Worm (Caenorhabditis elegans): ENCODE measurements around the gene ndub-3.

ce11 chrII:9009976-9010702 is 45.4 kb upstream of the ndub-3 start:
- no peak for TF ChIP-seq nhr-237 (tag; optimal IDR thresholded peaks at IDR 0.05)
- TF ChIP-seq nhr-28 (tag; optimal IDR thresholded peaks at IDR 0.05), result no peak
- no peak for TF ChIP-seq ceh-88 (GFP tag; IDR thresholded peaks at IDR 0.05)
- TF ChIP-seq ceh-82 (tag; optimal IDR thresholded peaks at IDR 0.05), result no peak
- no peak for TF ChIP-seq alr-1 (tag; optimal IDR thresholded peaks at IDR 0.05; ENCODE audit: borderline replicate concordance)
- no peak for TF ChIP-seq nhr-77 (tag; optimal IDR thresholded peaks at IDR 0.05)
- no peak for TF ChIP-seq fos-1 (tag; optimal IDR thresholded peaks at IDR 0.05)
- TF ChIP-seq efl-3 (GFP tag; optimal IDR thresholded peaks at IDR 0.05), result no peak
- TF ChIP-seq unc-86 (tag; optimal IDR thresholded peaks at IDR 0.05), result no peak
- TF ChIP-seq ceh-8 (GFP tag; optimal IDR thresholded peaks at IDR 0.05), result no peak
- no peak for TF ChIP-seq C34B4.2 (tag; optimal IDR thresholded peaks at IDR 0.05)
- no peak for TF ChIP-seq aha-1 (tag; optimal IDR thresholded peaks at IDR 0.05)
- no peak for TF ChIP-seq ama-1 (optimal IDR thresholded peaks at IDR 0.05)

Data from whole organism, L1 larva.